Worm (Caenorhabditis elegans): Measurements from ENCODE around the gene B0238.9.

The B0238.9 gene

ce11 chrV:5295940-5296339, 18.0 kb upstream of the B0238.9 start (continued):
- peak; percentile 18 for TF ChIP-seq tbx-2 (tag; optimal IDR thresholded peaks at IDR 0.05)
- peak; percentile 36 for TF ChIP-seq snu-23 (GFP tag; optimal IDR thresholded peaks at IDR 0.05)
- no peak for TF ChIP-seq aly-2 (tag; optimal IDR thresholded peaks at IDR 0.05)
- TF ChIP-seq C16A3.4 (tag; optimal IDR thresholded peaks at IDR 0.05): no peak
- TF ChIP-seq nhr-47 (tag; optimal IDR thresholded peaks at IDR 0.05): no peak
- TF ChIP-seq dsc-1 (tag; optimal IDR thresholded peaks at IDR 0.05): peak; percentile 94
- no peak for TF ChIP-seq lir-3 (tag; optimal IDR thresholded peaks at IDR 0.05; ENCODE audit: poor library complexity)
- TF ChIP-seq xbp-1 (tag; optimal IDR thresholded peaks at IDR 0.05): no peak
- TF ChIP-seq skn-1 (tag; optimal IDR thresholded peaks at IDR 0.05): no peak
- no peak for TF ChIP-seq nhr-28 (tag; optimal IDR thresholded peaks at IDR 0.05)
- peak in 1 of 2 experiments; percentile 9 for TF ChIP-seq efl-1 (optimal IDR thresholded peaks at IDR 0.05)
- no peak for TF ChIP-seq efl-1 (GFP tag; optimal IDR thresholded peaks at IDR 0.05 in 1 of 2)
- peak in 1 of 2 experiments; percentile 56 for TF ChIP-seq mdl-1 (tag; optimal IDR thresholded peaks at IDR 0.05)
- peak; percentile 17 for TF ChIP-seq nhr-20 (tag; optimal IDR thresholded peaks at IDR 0.05)
- no peak for TF ChIP-seq nhr-84 (tag; optimal IDR thresholded peaks at IDR 0.05)

- TF ChIP-seq vab-15 (tag; optimal IDR thresholded peaks at IDR 0.05): no peak
- no peak for TF ChIP-seq ztf-4 (tag; optimal IDR thresholded peaks at IDR 0.05)
- no peak for TF ChIP-seq C16A3.4 (tag; optimal IDR thresholded peaks at IDR 0.05)
- no peak for TF ChIP-seq elt-2 (tag; optimal IDR thresholded peaks at IDR 0.05)
- no peak for TF ChIP-seq ces-1 (GFP tag; optimal IDR thresholded peaks at IDR 0.05)
Observed at ce11 chrV:5288676-5289075, 10.8 kb upstream of the B0238.9 start.

- TF ChIP-seq snu-23 (GFP tag; optimal IDR thresholded peaks at IDR 0.05): no peak
- no peak for TF ChIP-seq nhr-76 (tag; optimal IDR thresholded peaks at IDR 0.05)
- TF ChIP-seq pag-3 (tag; optimal IDR thresholded peaks at IDR 0.05; ENCODE audit: borderline replicate concordance, insufficient read depth): no peak
- no peak for TF ChIP-seq C16A3.4 (tag; optimal IDR thresholded peaks at IDR 0.05)
- no peak for TF ChIP-seq ces-1 (GFP tag; optimal IDR thresholded peaks at IDR 0.05)
- no peak for TF ChIP-seq F16B12.6 (tag; optimal IDR thresholded peaks at IDR 0.05)
- no peak for TF ChIP-seq isw-1 (GFP tag; IDR thresholded peaks at IDR 0.05)
- TF ChIP-seq tlp-1 (tag; optimal IDR thresholded peaks at IDR 0.05): no peak
- TF ChIP-seq hlh-4 (tag; optimal IDR thresholded peaks at IDR 0.05): no peak
- no peak for TF ChIP-seq nhr-47 (tag; optimal IDR thresholded peaks at IDR 0.05)
- TF ChIP-seq zip-4 (GFP tag; optimal IDR thresholded peaks at IDR 0.05): no peak
- no peak for TF ChIP-seq ceh-88 (GFP tag; IDR thresholded peaks at IDR 0.05)
- TF ChIP-seq pax-3 (tag; optimal IDR thresholded peaks at IDR 0.05): no peak
- TF ChIP-seq unc-98 (GFP tag; IDR thresholded peaks at IDR 0.05): no peak
- TF ChIP-seq swsn-7 (tag; optimal IDR thresholded peaks at IDR 0.05): no peak
- no peak for TF ChIP-seq lin-35 (GFP tag; optimal IDR thresholded peaks at IDR 0.05)
- TF ChIP-seq nhr-90 (tag; optimal IDR thresholded peaks at IDR 0.05; ENCODE audit: poor library complexity): no peak
- TF ChIP-seq nhr-77 (tag; optimal IDR thresholded peaks at IDR 0.05): no peak
Observed at ce11 chrV:5287273-5287672, 9.4 kb upstream of the B0238.9 start, which contains the start of gene Y49G5A.1. Y49G5A.1 (minus strand) TSS chrV:5287373.

ce11 chrV:5284270-5284980, 6.5 kb upstream of the B0238.9 start:
- TF ChIP-seq ceh-8 (GFP tag; optimal IDR thresholded peaks at IDR 0.05): peak; percentile 35
- TF ChIP-seq ceh-63 (GFP tag; optimal IDR thresholded peaks at IDR 0.05): peak; percentile 46

All from whole organism, L1 larva.